Worm (Caenorhabditis elegans) whole organism, early embryonic: ENCODE data around the gene B0524.3.

Source experiments
- ama-1 ChIP-seq: fragments of 150-350 bp; optimal IDR thresholded peaks from 2 replicates; lab custom pipeline; 2014
- ceh-36 ChIP-seq: sonication (generic microtip); optimal IDR thresholded peaks from 2 replicates; lab custom pipeline; 2016; ENCODE audit warnings: missing genetic modification characterization, inconsistent platforms, missing compliant biosample characterization
- ets-7 ChIP-seq: sonication (generic microtip); optimal IDR thresholded peaks from 2 replicates; lab custom pipeline; 2016; ENCODE audit warnings: missing genotype, missing genetic modification characterization, missing compliant biosample characterization
- flt-1 ChIP-seq: fragments of 200-800 bp; sonication (Bioruptor generic); IDR thresholded peaks from 2 replicates; pipeline ENCODE4 v1.3.6; 2022; ENCODE audit warnings: missing genetic modification characterization, missing compliant biosample characterization
- hmg-4 ChIP-seq: fragments of 200-800 bp; sonication (Bioruptor generic); optimal IDR thresholded peaks from 2 replicates; lab custom pipeline; 2018; ENCODE audit warnings: mild to moderate bottlenecking, missing genetic modification characterization, missing compliant biosample characterization
- scrt-1 ChIP-seq: fragments of 200-800 bp; sonication (Bioruptor generic); IDR thresholded peaks from 2 replicates; pipeline ENCODE4 v1.3.6; 2022; ENCODE audit warnings: missing genetic modification characterization, missing compliant biosample characterization
- sea-1 ChIP-seq: fragments of 200-800 bp; sonication (Bioruptor generic); conservative IDR thresholded peaks from 2 replicates; pipeline ENCODE4 v1.3.6; 2022; ENCODE audit warnings: missing genetic modification characterization, missing compliant biosample characterization
- tra-4 ChIP-seq: sonication (generic microtip); optimal IDR thresholded peaks from 2 replicates; lab custom pipeline; 2017; ENCODE audit warnings: missing genetic modification characterization, missing compliant biosample characterization

- no peak for TF ChIP-seq ama-1 (lab: Kevin White, UChicago)
- TF ChIP-seq flt-1 = no peak
- TF ChIP-seq hmg-4 (GFP tag; lab: Kevin White, UChicago) = no peak
- no peak for TF ChIP-seq ceh-36 (tag; lab: Kevin White, UChicago)
- no peak for TF ChIP-seq sea-1 (GFP tag; lab: Robert Waterston, UW)
- TF ChIP-seq scrt-1 (GFP tag; lab: Robert Waterston, UW) = no peak
- TF ChIP-seq ets-7 (tag; lab: Kevin White, UChicago) = no peak
- no peak for TF ChIP-seq tra-4 (tag; lab: Kevin White, UChicago)
These were observed 18.1 kb downstream of the B0524.3 start, which contains the start of the genes B0524.6 and pqn-41 for ce11 chrIII:1905589-1905988.
